Worm (Caenorhabditis elegans) whole organism, mixed stage, embryonic: ENCODE measurements around the gene gpd-1.

Experiments used
- elt-3 ChIP-seq: fragments of 150-350 bp; optimal IDR thresholded peaks from 2 replicates; lab custom pipeline; 2014; ENCODE audit warnings: missing biosample characterization, missing genetic modification characterization
- pha-4 ChIP-seq: fragments of 150-350 bp; optimal IDR thresholded peaks from 2 replicates; lab custom pipeline; 2018; ENCODE audit warnings: missing biosample characterization, missing genetic modification reagents, missing genetic modification characterization
- unc-62 ChIP-seq: fragments of 150-350 bp; optimal IDR thresholded peaks from 2 replicates; lab custom pipeline; 2014; ENCODE audit warnings: missing biosample characterization, missing genetic modification reagents, missing genetic modification characterization

DNA sequence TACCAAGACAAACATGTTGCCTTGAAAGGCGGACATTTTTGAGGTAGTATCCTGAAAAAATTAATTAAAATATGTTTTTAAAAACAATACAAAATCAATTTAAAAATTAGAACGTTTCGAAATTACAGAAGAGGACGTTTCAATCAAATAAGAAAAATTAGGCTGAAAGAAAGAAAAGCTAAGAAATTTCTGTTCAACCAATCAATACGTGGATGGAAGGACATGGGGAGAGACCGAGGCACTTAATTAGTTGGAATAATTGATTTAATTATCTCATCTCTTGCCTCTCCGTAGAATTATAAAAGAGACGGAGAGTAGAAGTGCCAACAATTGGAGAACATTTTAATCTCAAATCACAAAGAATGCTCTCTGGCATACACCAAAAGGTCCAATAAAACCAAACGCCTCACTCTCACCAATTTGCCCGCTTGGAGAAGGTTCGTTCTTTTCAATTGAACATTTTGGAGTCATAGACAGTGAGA, 24.3 kb upstream of the gpd-1 start, which contains the start of gene ceh-58:
- TF ChIP-seq pha-4 (tag; lab: Kevin White, UChicago), result no peak
- TF ChIP-seq elt-3 (tag; lab: Kevin White, UChicago), result no peak
- TF ChIP-seq unc-62 (GFP tag; lab: Kevin White, UChicago), result no peak
